Worm (Caenorhabditis elegans): ENCODE measurements around the gene srab-18.
A peak's percentile ranks its signal among the peaks of the same experiment; 100 is the strongest.

srab-18 gene

DNA sequence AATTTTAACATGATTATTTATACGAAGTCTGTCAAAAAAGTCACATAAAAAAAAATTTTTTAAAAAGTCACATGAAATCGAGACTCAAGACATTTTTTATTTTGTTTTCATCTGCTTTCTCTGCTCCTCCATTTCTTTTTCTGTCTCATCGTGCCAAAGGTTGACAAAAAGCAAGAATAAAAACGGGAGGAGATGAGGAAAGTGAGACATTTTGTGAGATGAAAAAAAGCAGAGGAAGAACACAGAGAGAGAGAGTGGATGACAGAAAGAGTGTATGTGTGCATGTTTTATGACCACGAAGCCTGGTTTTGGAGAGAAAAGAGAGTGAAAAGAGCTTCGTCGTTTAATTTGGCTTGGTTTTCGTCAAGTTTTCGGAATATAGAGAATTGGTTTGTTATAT is 17.4 kb downstream of the srab-18 start:
- TF ChIP-seq ama-1 (optimal IDR thresholded peaks at IDR 0.05), result no peak
- TF ChIP-seq hmg-11 (tag; optimal IDR thresholded peaks at IDR 0.05), result peak; percentile 10
- no peak for TF ChIP-seq daf-12 (tag; optimal IDR thresholded peaks at IDR 0.05)
- peak; percentile 44 for TF ChIP-seq lin-39 (tag; optimal IDR thresholded peaks at IDR 0.05)

DNA sequence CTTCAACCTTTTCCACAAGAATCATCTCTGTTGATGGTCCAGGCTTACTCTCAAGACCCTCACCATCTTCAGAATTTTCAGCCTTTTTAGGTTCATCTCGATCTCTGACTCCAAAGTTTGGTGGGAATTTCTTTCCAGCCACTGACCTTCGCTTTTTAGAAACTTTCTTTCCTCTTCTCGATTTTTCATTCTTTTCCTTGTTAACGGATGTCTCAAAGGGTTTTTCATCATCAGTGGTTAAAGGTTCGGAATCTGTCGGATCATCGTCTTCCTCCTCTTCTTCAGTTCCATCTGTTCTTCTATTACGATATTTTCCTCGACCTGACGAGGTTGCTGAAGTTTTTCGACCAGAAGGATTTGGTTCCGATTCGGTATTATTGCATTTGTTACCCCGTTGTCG is 22.7 kb downstream of the srab-18 start:
- TF ChIP-seq fkh-2 (tag; optimal IDR thresholded peaks at IDR 0.05), result no peak
- no peak for TF ChIP-seq unc-62 (GFP tag; optimal IDR thresholded peaks at IDR 0.05)
- no peak for TF ChIP-seq fkh-10 (GFP tag; optimal IDR thresholded peaks at IDR 0.05)
- no peak for TF ChIP-seq lin-39 (tag; optimal IDR thresholded peaks at IDR 0.05)
- no peak for TF ChIP-seq elt-2 (tag; optimal IDR thresholded peaks at IDR 0.05)
- no peak for TF ChIP-seq sea-2 (GFP tag; optimal IDR thresholded peaks at IDR 0.05)
- no peak for TF ChIP-seq R02D3.7 (tag; optimal IDR thresholded peaks at IDR 0.05)
- TF ChIP-seq skn-1 (tag; optimal IDR thresholded peaks at IDR 0.05), result no peak
- TF ChIP-seq hmg-11 (tag; optimal IDR thresholded peaks at IDR 0.05), result no peak
- TF ChIP-seq nhr-28 (tag; optimal IDR thresholded peaks at IDR 0.05), result no peak
- no peak for TF ChIP-seq nhr-25 (tag; optimal IDR thresholded peaks at IDR 0.05)
- no peak for TF ChIP-seq snpc-4 (tag; optimal IDR thresholded peaks at IDR 0.05)
- no peak for TF ChIP-seq nhr-237 (tag; optimal IDR thresholded peaks at IDR 0.05)
- no peak for TF ChIP-seq zag-1 (tag; optimal IDR thresholded peaks at IDR 0.05)
- TF ChIP-seq ztf-11 (tag; optimal IDR thresholded peaks at IDR 0.05), result no peak
- no peak for TF ChIP-seq jun-1 (tag; optimal IDR thresholded peaks at IDR 0.05)

DNA sequence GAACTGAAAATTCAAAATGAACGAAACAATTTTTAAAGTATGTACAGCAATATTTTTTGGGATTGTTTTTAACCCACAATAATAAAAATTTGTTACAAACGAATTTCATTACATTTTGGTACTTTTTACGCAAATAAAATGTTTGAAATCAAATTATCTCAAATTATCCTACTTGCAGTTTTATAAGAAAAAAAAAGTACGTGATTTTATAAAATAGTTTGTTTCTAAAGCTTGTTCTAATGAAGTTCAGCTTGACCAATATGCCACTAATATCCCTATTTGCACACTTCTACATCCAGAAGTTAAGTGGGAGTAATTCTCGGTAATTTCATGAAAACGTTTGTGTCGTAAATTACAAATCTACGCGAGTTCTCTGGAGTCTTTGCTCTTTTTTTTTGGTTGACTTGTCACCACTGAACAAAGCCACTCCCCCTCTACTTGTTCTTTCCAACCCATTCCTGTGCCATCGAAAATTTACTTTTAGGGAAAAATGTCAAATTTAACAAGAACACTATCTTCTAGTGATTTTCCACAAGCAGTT is 27.8 kb downstream of the srab-18 start, which contains the start of gene sru-8:
sru-8 (plus strand) TSS at position 491 of the 541 bp plus-strand sequence.
- no peak for TF ChIP-seq ceh-28 (tag; optimal IDR thresholded peaks at IDR 0.05)
- TF ChIP-seq nhr-11 (tag; optimal IDR thresholded peaks at IDR 0.05), result no peak
- no peak for TF ChIP-seq egl-27 (tag; optimal IDR thresholded peaks at IDR 0.05)
- TF ChIP-seq ztf-4 (tag; optimal IDR thresholded peaks at IDR 0.05), result no peak
- no peak for TF ChIP-seq lsy-12 (tag; optimal IDR thresholded peaks at IDR 0.05)
- TF ChIP-seq egl-5 (tag; optimal IDR thresholded peaks at IDR 0.05), result no peak
- TF ChIP-seq jun-1 (tag; optimal IDR thresholded peaks at IDR 0.05), result no peak
- no peak for TF ChIP-seq mdl-1 (tag; optimal IDR thresholded peaks at IDR 0.05)
- TF ChIP-seq nhr-43 (tag; optimal IDR thresholded peaks at IDR 0.05; ENCODE audit: poor library complexity, severe bottlenecking), result no peak
- no peak for TF ChIP-seq pqm-1 (tag; optimal IDR thresholded peaks at IDR 0.05)
- no peak for TF ChIP-seq nhr-77 (tag; optimal IDR thresholded peaks at IDR 0.05)
- TF ChIP-seq nhr-23 (tag; optimal IDR thresholded peaks at IDR 0.05), result no peak
- no peak for TF ChIP-seq nhr-76 (tag; optimal IDR thresholded peaks at IDR 0.05)
- no peak for TF ChIP-seq ceh-16 (tag; optimal IDR thresholded peaks at IDR 0.05)
- no peak for TF ChIP-seq unc-39 (tag; optimal IDR thresholded peaks at IDR 0.05)
- no peak for TF ChIP-seq elt-2 (tag; optimal IDR thresholded peaks at IDR 0.05)
- TF ChIP-seq daf-12 (tag; optimal IDR thresholded peaks at IDR 0.05), result no peak
- no peak for TF ChIP-seq zag-1 (tag; optimal IDR thresholded peaks at IDR 0.05)
- no peak for TF ChIP-seq tbx-2 (tag; optimal IDR thresholded peaks at IDR 0.05)
- no peak for TF ChIP-seq eor-1 (tag; optimal IDR thresholded peaks at IDR 0.05)

DNA sequence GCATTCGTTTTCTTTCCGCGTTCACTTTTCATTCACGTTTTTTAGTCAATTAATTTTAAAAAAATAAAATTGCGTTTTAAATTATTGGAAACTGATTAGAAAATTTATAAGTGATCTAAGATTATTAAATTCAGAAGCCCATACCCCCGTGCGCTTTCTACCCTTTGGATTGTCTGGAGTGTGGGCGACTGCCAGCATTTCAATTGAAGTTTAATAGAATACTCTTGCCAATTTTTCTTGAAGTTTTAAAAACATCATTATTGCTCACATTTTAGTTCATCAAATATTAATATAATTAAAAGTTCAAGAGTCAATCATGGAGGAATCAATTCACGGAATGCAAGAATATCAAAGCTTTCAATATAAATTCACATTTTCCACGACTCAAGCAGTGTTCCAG is 29.9 kb downstream of the srab-18 start, which contains the start of gene sru-36:
sru-36 (plus strand) TSS at position 301 of the 400 bp plus-strand sequence.
- no peak for TF ChIP-seq aly-2 (tag; optimal IDR thresholded peaks at IDR 0.05)
- TF ChIP-seq pha-4 (tag; optimal IDR thresholded peaks at IDR 0.05), result no peak
- no peak for TF ChIP-seq ceh-9 (tag; optimal IDR thresholded peaks at IDR 0.05)
- no peak for TF ChIP-seq ceh-28 (tag; optimal IDR thresholded peaks at IDR 0.05)

DNA sequence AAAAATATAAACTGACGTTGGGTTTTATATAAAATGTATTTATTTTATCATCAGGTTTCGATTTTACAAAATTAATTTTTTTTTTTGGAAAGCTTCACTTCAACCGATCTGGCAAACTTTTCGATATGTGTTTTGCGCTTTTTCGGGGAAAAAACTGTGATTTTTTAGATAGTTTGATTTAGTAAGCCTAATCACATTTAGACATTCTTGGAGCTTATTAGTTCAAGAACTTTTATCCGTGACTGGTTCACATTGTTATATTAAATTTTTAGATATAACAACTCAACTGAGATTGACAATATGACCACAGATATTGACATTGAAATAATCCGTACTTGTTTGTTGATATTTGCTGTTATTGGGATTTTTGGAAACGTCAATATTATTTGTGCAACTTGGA is 33.6 kb downstream of the srab-18 start, which contains the start of gene srsx-21:
srsx-21 (plus strand) TSS at position 301 of the 400 bp plus-strand sequence.
- TF ChIP-seq mdl-1 (tag; optimal IDR thresholded peaks at IDR 0.05), result no peak
- TF ChIP-seq pqm-1 (tag; optimal IDR thresholded peaks at IDR 0.05), result no peak
- TF ChIP-seq lin-15B (tag; optimal IDR thresholded peaks at IDR 0.05), result no peak
- TF ChIP-seq egl-5 (tag; optimal IDR thresholded peaks at IDR 0.05), result no peak
- TF ChIP-seq fos-1 (tag; optimal IDR thresholded peaks at IDR 0.05), result no peak
- no peak for TF ChIP-seq elt-2 (tag; optimal IDR thresholded peaks at IDR 0.05)
- no peak for TF ChIP-seq mml-1 (tag; optimal IDR thresholded peaks at IDR 0.05)
- no peak for TF ChIP-seq ama-1 (optimal IDR thresholded peaks at IDR 0.05)
- TF ChIP-seq nhr-28 (tag; optimal IDR thresholded peaks at IDR 0.05), result no peak
